Fruit fly (Drosophila melanogaster) whole organism, pupa: ENCODE data around the gene CG34409.

Experiments used
- CG14655 ChIP-seq: fragments of 200-800 bp; sonication (Bioruptor generic); optimal IDR thresholded peaks from 3 replicates; lab custom pipeline; 2017; ENCODE audit warnings: mild to moderate bottlenecking, missing biosample characterization, missing genetic modification reagents, missing genetic modification characterization
- CG15710 ChIP-seq: fragments of 200-800 bp; sonication (Bioruptor generic); optimal IDR thresholded peaks from 2 replicates; lab custom pipeline; 2018; ENCODE audit warnings: missing biosample characterization, mild to moderate bottlenecking, missing genetic modification characterization, moderate library complexity
- CG32121 ChIP-seq: fragments of 200-800 bp; sonication (Bioruptor generic); IDR thresholded peaks from 2 replicates; pipeline ENCODE4 v1.3.6; 2022; ENCODE audit warnings: missing biosample characterization, missing genetic modification characterization
- CG4496 ChIP-seq: fragments of 200-800 bp; sonication (Bioruptor generic); IDR thresholded peaks from 3 replicates; pipeline ENCODE4 v1.3.6; 2022; ENCODE audit warnings: missing biosample characterization, missing genetic modification characterization
- CG8301 ChIP-seq: fragments of 200-800 bp; sonication (Bioruptor generic); optimal IDR thresholded peaks from 2 replicates; lab custom pipeline; 2018; ENCODE audit warnings: missing biosample characterization, mild to moderate bottlenecking, missing genetic modification characterization
- D1 ChIP-seq: fragments of 200-800 bp; sonication (Bioruptor generic); optimal IDR thresholded peaks from 2 replicates; lab custom pipeline; 2018; ENCODE audit warnings: missing biosample characterization, mild to moderate bottlenecking, missing genetic modification characterization, moderate library complexity
- EcR ChIP-seq: fragments of 200-800 bp; sonication (Bioruptor generic); optimal IDR thresholded peaks from 3 replicates; lab custom pipeline; 2019; ENCODE audit warnings: missing biosample characterization, missing genetic modification characterization, mild to moderate bottlenecking, moderate library complexity, missing genetic modification reagents
- Pif1A ChIP-seq: fragments of 200-800 bp; sonication (Bioruptor generic); optimal IDR thresholded peaks from 3 replicates; lab custom pipeline; 2016; ENCODE audit warnings: missing biosample characterization, missing genetic modification characterization
- Pif1B ChIP-seq: fragments of 200-800 bp; sonication (Bioruptor generic); optimal IDR thresholded peaks from 3 replicates; lab custom pipeline; 2016; ENCODE audit warnings: missing biosample characterization, missing genetic modification characterization
- Snoo ChIP-seq: fragments of 200-800 bp; sonication (Bioruptor generic); optimal IDR thresholded peaks from 3 replicates; lab custom pipeline; 2017; ENCODE audit warnings: missing biosample characterization, mild to moderate bottlenecking, missing genetic modification characterization, inconsistent platforms
- gl ChIP-seq: fragments of 200-800 bp; sonication (Bioruptor generic); optimal IDR thresholded peaks from 2 replicates; lab custom pipeline; 2018; ENCODE audit warnings: missing biosample characterization, mild to moderate bottlenecking, missing genetic modification characterization

DNA sequence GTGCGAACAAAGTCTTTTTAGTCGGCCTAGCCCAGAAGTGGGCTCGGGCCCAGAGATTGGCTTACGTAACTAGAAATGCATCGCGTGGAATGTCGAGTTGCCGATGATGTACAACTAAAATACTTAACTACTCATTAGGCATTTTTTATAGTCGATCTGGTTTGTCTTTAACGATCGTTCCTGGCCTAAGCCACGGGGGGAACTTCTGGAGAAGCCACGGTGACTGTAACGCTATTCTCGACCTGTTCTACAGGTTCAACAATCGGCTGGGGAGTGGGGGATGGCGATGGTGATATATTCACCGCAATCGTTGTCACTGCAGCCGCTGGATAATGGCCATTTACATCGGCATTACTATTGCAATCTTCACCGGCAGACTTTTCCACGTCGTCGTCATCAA, at the start of gene CG34409:
- TF ChIP-seq gl = no peak
- TF ChIP-seq CG32121 (GFP tag; lab: Robert Waterston, UW) = no peak
- TF ChIP-seq CG8301 (tag; lab: Kevin White, UChicago) = no peak
- no peak for TF ChIP-seq D1 (tag; lab: Kevin White, UChicago)
- no peak for TF ChIP-seq CG14655
- peak; percentile 9 for TF ChIP-seq EcR
- TF ChIP-seq CG4496 (GFP tag; lab: Robert Waterston, UW) = no peak
- TF ChIP-seq Pif1B = no peak
- no peak for TF ChIP-seq Snoo
- TF ChIP-seq Pif1A (GFP tag; lab: Kevin White, UChicago) = no peak
- no peak for TF ChIP-seq CG15710 (tag; lab: Kevin White, UChicago)
